Worm (Caenorhabditis elegans) whole organism, L4 larva: Measurements from ENCODE around the gene sftb-2.

Source experiments
- D1046.2 ChIP-seq: fragments of 200-800 bp; sonication (Bioruptor generic); IDR thresholded peaks from 2 replicates; pipeline ENCODE4 v1.3.6; 2022; ENCODE audit warnings: missing genetic modification characterization, missing compliant biosample characterization
- R02D3.7 ChIP-seq: fragments of 150-350 bp; sonication (generic microtip); optimal IDR thresholded peaks from 3 replicates; lab custom pipeline; 2014; ENCODE audit warnings: missing biosample characterization, missing genetic modification characterization
- T20F7.1 ChIP-seq: fragments of 200-800 bp; sonication (Bioruptor generic); optimal IDR thresholded peaks from 2 replicates; lab custom pipeline; 2018; ENCODE audit warnings: mild to moderate bottlenecking, missing genetic modification characterization, missing compliant biosample characterization
- T26A8.4 ChIP-seq: fragments of 200-800 bp; sonication (Bioruptor generic); IDR thresholded peaks from 2 replicates; pipeline ENCODE4 v1.3.6; 2022; ENCODE audit warnings: missing genetic modification characterization, missing compliant biosample characterization
- Y5F2A.4 ChIP-seq: fragments of 200-800 bp; sonication (Bioruptor generic); optimal IDR thresholded peaks from 2 replicates; lab custom pipeline; 2018; ENCODE audit warnings: mild to moderate bottlenecking, missing genetic modification characterization, missing compliant biosample characterization
- ZK337.2 ChIP-seq: fragments of 200-800 bp; sonication (Bioruptor generic); IDR thresholded peaks from 2 replicates; pipeline ENCODE4 v1.3.6; 2022; ENCODE audit warnings: missing genetic modification reagents, missing genetic modification characterization, missing compliant biosample characterization
- arid-1 ChIP-seq: fragments of 200-800 bp; sonication (Bioruptor generic); conservative IDR thresholded peaks from 2 replicates; pipeline ENCODE4 v1.3.6; 2022; ENCODE audit warnings: missing genetic modification reagents, missing genetic modification characterization, missing compliant biosample characterization
- ceh-82 ChIP-seq: sonication (generic microtip); optimal IDR thresholded peaks from 2 replicates; lab custom pipeline; 2017; ENCODE audit warnings: missing biosample characterization, missing genetic modification characterization
- ces-1 ChIP-seq: fragments of 150-350 bp; sonication (generic microtip); optimal IDR thresholded peaks from 4 replicates; lab custom pipeline; 2014; ENCODE audit warnings: missing biosample characterization, missing genetic modification reagents, missing genetic modification characterization
- ctbp-1 ChIP-seq: fragments of 200-800 bp; sonication (Bioruptor generic); IDR thresholded peaks from 2 replicates; pipeline ENCODE4 v1.3.6; 2022; ENCODE audit warnings: missing genetic modification reagents, missing genetic modification characterization, missing compliant biosample characterization
- daf-12 ChIP-seq: fragments of 150-350 bp; optimal IDR thresholded peaks from 2 replicates; lab custom pipeline; 2014; ENCODE audit warnings: missing biosample characterization, missing genetic modification reagents, missing genetic modification characterization
- daf-8 ChIP-seq: fragments of 200-800 bp; sonication (Bioruptor generic); IDR thresholded peaks from 2 replicates; pipeline ENCODE4 v1.3.6; 2022; ENCODE audit warnings: missing genetic modification characterization, missing compliant biosample characterization
- dmd-6 ChIP-seq: fragments of 200-800 bp; sonication (Bioruptor generic); IDR thresholded peaks from 2 replicates; pipeline ENCODE4 v1.3.6; 2022; ENCODE audit warnings: missing genetic modification reagents, missing genetic modification characterization, missing compliant biosample characterization
- dmd-8 ChIP-seq: fragments of 200-800 bp; sonication (Bioruptor generic); IDR thresholded peaks from 2 replicates; pipeline ENCODE4 v1.3.6; 2022; ENCODE audit warnings: missing genetic modification characterization, missing compliant biosample characterization
- duxl-1 ChIP-seq: sonication (generic microtip); optimal IDR thresholded peaks from 2 replicates; lab custom pipeline; 2016; ENCODE audit warnings: mild to moderate bottlenecking, missing genetic modification characterization, moderate library complexity, missing compliant biosample characterization; ENCODE audit not compliant: poor library complexity
- gei-8 ChIP-seq: fragments of 200-800 bp; sonication (Bioruptor generic); optimal IDR thresholded peaks from 2 replicates; lab custom pipeline; 2018; ENCODE audit warnings: mild to moderate bottlenecking, missing genetic modification characterization, missing compliant biosample characterization
- hlh-30 ChIP-seq: sonication (generic microtip); optimal IDR thresholded peaks from 2 replicates; lab custom pipeline; 2017; ENCODE audit warnings: antibody characterized with exemption, mild to moderate bottlenecking, missing genetic modification characterization, missing compliant biosample characterization; ENCODE audit not compliant: insufficient read depth
- lin-13 ChIP-seq: fragments of 150-350 bp; optimal IDR thresholded peaks from 2 replicates; lab custom pipeline; 2014; ENCODE audit warnings: missing biosample characterization, missing genetic modification reagents, missing genetic modification characterization
- madf-5 ChIP-seq, 2 experiments: fragments of 200-800 bp; sonication (Bioruptor generic); IDR thresholded peaks; 2 replicates each; pipeline ENCODE4 v1.3.6; 2022; ENCODE audit warnings: missing compliant biosample characterization in 2 of 2, missing genetic modification characterization in 2 of 2
- nhr-102 ChIP-seq: sonication (generic microtip); optimal IDR thresholded peaks from 2 replicates; lab custom pipeline; 2016; ENCODE audit warnings: mild to moderate bottlenecking, missing genetic modification characterization, moderate library complexity, missing compliant biosample characterization
- nhr-111 ChIP-seq: fragments of 200-800 bp; sonication (Bioruptor generic); optimal IDR thresholded peaks from 2 replicates; lab custom pipeline; 2018; ENCODE audit warnings: mild to moderate bottlenecking, missing genetic modification characterization, missing compliant biosample characterization
- nhr-25 ChIP-seq: sonication (generic microtip); optimal IDR thresholded peaks from 2 replicates; lab custom pipeline; 2017; ENCODE audit warnings: missing genetic modification characterization, mild to moderate bottlenecking, missing compliant biosample characterization, antibody characterized with exemption, moderate library complexity, borderline replicate concordance; ENCODE audit not compliant: insufficient read depth
- nhr-28 ChIP-seq: fragments of 150-350 bp; optimal IDR thresholded peaks from 2 replicates; lab custom pipeline; 2014; ENCODE audit warnings: missing biosample characterization, missing genetic modification characterization
- nhr-42 ChIP-seq: fragments of 200-800 bp; sonication (Bioruptor generic); IDR thresholded peaks from 2 replicates; pipeline ENCODE4 v1.3.6; 2022; ENCODE audit warnings: missing genetic modification characterization, missing compliant biosample characterization
- nhr-48 ChIP-seq: sonication (generic microtip); optimal IDR thresholded peaks from 2 replicates; lab custom pipeline; 2016; ENCODE audit warnings: mild to moderate bottlenecking, missing genetic modification characterization, missing compliant biosample characterization
- nhr-76 ChIP-seq: fragments of 150-350 bp; optimal IDR thresholded peaks from 2 replicates; lab custom pipeline; 2014; ENCODE audit warnings: missing biosample characterization, missing genetic modification characterization
- nhr-77 ChIP-seq: fragments of 150-350 bp; optimal IDR thresholded peaks from 2 replicates; lab custom pipeline; 2014; ENCODE audit warnings: missing biosample characterization, missing genetic modification characterization
- php-3 ChIP-seq: fragments of 200-800 bp; sonication (Bioruptor generic); IDR thresholded peaks from 2 replicates; pipeline ENCODE4 v1.3.6; 2022; ENCODE audit warnings: missing genetic modification reagents, missing genetic modification characterization, missing compliant biosample characterization
- pqm-1 ChIP-seq: sonication (generic microtip); optimal IDR thresholded peaks from 2 replicates; lab custom pipeline; 2017; ENCODE audit warnings: missing biosample characterization, missing genetic modification characterization
- rbr-2 ChIP-seq: sonication (generic microtip); optimal IDR thresholded peaks from 2 replicates; lab custom pipeline; 2016; ENCODE audit warnings: missing genotype, missing genetic modification characterization, missing compliant biosample characterization
- set-16 ChIP-seq: fragments of 200-800 bp; sonication (Bioruptor generic); IDR thresholded peaks from 2 replicates; pipeline ENCODE4 v1.3.6; 2022; ENCODE audit warnings: missing genetic modification reagents, missing genetic modification characterization, missing compliant biosample characterization
- snpc-4 ChIP-seq: fragments of 150-350 bp; optimal IDR thresholded peaks from 2 replicates; lab custom pipeline; 2014; ENCODE audit warnings: missing biosample characterization, missing genetic modification characterization
- tra-1 ChIP-seq: fragments of 200-800 bp; sonication (Bioruptor generic); IDR thresholded peaks from 2 replicates; pipeline ENCODE4 v1.3.6; 2022; ENCODE audit warnings: missing genetic modification reagents, missing genetic modification characterization, missing compliant biosample characterization
- unc-39 ChIP-seq: sonication (generic microtip); optimal IDR thresholded peaks from 2 replicates; lab custom pipeline; 2017; ENCODE audit warnings: missing biosample characterization, missing genetic modification characterization
- unc-62 ChIP-seq, 3 experiments: fragments of 150-350 bp in 1 of 3; sonication (generic microtip); optimal IDR thresholded peaks in 2 of 3; peaks in 1 of 3; 1 replicate in 1 of 3; 2 replicates in 2 of 3; lab custom pipeline; 2014 to 2017; ENCODE audit warnings: missing biosample characterization in 3 of 3, missing genetic modification characterization in 3 of 3, missing genetic modification reagents in 3 of 3, missing genotype in 1 of 3
- zip-2 ChIP-seq: fragments of 150-350 bp; optimal IDR thresholded peaks from 2 replicates; lab custom pipeline; 2014; ENCODE audit warnings: missing biosample characterization, missing genetic modification characterization

sftb-2 gene

ce11 chrV:126610-127009 lies 1.4 kb upstream of the sftb-2 start, which contains the start of gene W03F9.1 (continued):
- TF ChIP-seq nhr-102 (tag; lab: Kevin White, UChicago) (peak; percentile 5), madf-5 (GFP tag; IDR thresholded peaks at IDR 0.05; lab: Robert Waterston, UW) (no peak), nhr-25 (tag; lab: Kevin White, UChicago) (no peak), dmd-8 (GFP tag; lab: Robert Waterston, UW) (no peak), arid-1 (GFP tag; lab: Robert Waterston, UW) (0 out of 2 replicates have a peak, but pooled peaks have one; percentile 32), lin-13 (GFP tag; lab: Kevin White, UChicago) (no peak), Y5F2A.4 (GFP tag; lab: Kevin White, UChicago) (no peak), php-3 (GFP tag; lab: Robert Waterston, UW) (no peak), unc-39 (tag; lab: Kevin White, UChicago) (no peak)

ce11 chrV:130186-130585 lies 2.1 kb downstream of the sftb-2 start:
- TF ChIP-seq daf-8 (GFP tag; lab: Robert Waterston, UW) (no peak), nhr-42 (GFP tag; lab: Robert Waterston, UW) (0 out of 2 replicates have a peak, but pooled peaks have one; percentile 26), ces-1 (GFP tag; lab: Kevin White, UChicago) (no peak), set-16 (peak; percentile 65), R02D3.7 (no peak)

- TF ChIP-seq duxl-1 (tag; lab: Kevin White, UChicago), result no peak
- TF ChIP-seq nhr-28 (tag; lab: Kevin White, UChicago), result no peak
- TF ChIP-seq set-16, result peak; percentile 49; the same call in 1 of the 2 replicates
- TF ChIP-seq rbr-2 (tag; lab: Kevin White, UChicago), result no peak
Observed at ce11 chrV:137667-138066, 9.6 kb downstream of the sftb-2 start.

ce11 chrV:138592-138991 lies 10.6 kb downstream of the sftb-2 start, which contains the start of gene W03F9.9:
TSS of gene W03F9.9 (plus strand) at chrV:138892.
- TF ChIP-seq snpc-4 (tag; lab: Kevin White, UChicago), result no peak
- TF ChIP-seq nhr-28 (tag; lab: Kevin White, UChicago), result peak; percentile 2

- TF ChIP-seq nhr-76 (tag; lab: Kevin White, UChicago), result no peak
- TF ChIP-seq unc-62 (GFP tag; optimal IDR thresholded peaks at IDR 0.05 in 1 of 2; lab: Kevin White, UChicago), result peak in 1 of 2 experiments; percentile 82
- no peak for TF ChIP-seq unc-62 (tag; optimal IDR thresholded peaks at IDR 0.05; lab: Kevin White, UChicago)
Observed at ce11 chrV:141257-141656, 13.2 kb downstream of the sftb-2 start, which contains the start of gene W03F9.11. TSS of gene W03F9.11 (minus strand) at chrV:141357.

ce11 chrV:144794-145193 lies 16.8 kb downstream of the sftb-2 start, which contains the start of gene srh-82:
TSS of gene srh-82 (plus strand) at chrV:145094.
- TF ChIP-seq T20F7.1 (GFP tag; lab: Kevin White, UChicago), result no peak
- no peak for TF ChIP-seq pqm-1 (tag; lab: Kevin White, UChicago)
- TF ChIP-seq gei-8 (GFP tag; lab: Kevin White, UChicago), result no peak
- no peak for TF ChIP-seq hlh-30
- no peak for TF ChIP-seq ZK337.2 (GFP tag; lab: Robert Waterston, UW)
- TF ChIP-seq ceh-82 (tag; lab: Kevin White, UChicago), result no peak
- TF ChIP-seq nhr-77, result no peak
- TF ChIP-seq dmd-6, result no peak
- no peak for TF ChIP-seq rbr-2 (tag; lab: Kevin White, UChicago)
- no peak for TF ChIP-seq daf-12 (tag; lab: Kevin White, UChicago)
- TF ChIP-seq D1046.2 (GFP tag; lab: Robert Waterston, UW), result no peak
- no peak for TF ChIP-seq T26A8.4 (GFP tag; lab: Robert Waterston, UW)
- no peak for TF ChIP-seq nhr-48 (tag; lab: Kevin White, UChicago)
- TF ChIP-seq tra-1 (GFP tag; lab: Robert Waterston, UW), result no peak
- no peak for TF ChIP-seq zip-2 (tag; lab: Kevin White, UChicago)
- no peak for TF ChIP-seq arid-1 (GFP tag; lab: Robert Waterston, UW)
- no peak for TF ChIP-seq ctbp-1
- TF ChIP-seq nhr-111 (GFP tag; lab: Kevin White, UChicago), result no peak
